Fruit fly (Drosophila melanogaster): ENCODE measurements around the gene dnc.

dnc gene

dm6 chrX:3310827-3311226 is 134.6 kb downstream of the dnc start:
- TF ChIP-seq woc (GFP tag; optimal IDR thresholded peaks at IDR 0.05), result no peak
- no peak for TF ChIP-seq brk (GFP tag; optimal IDR thresholded peaks at IDR 0.05)
- peak; percentile 67 for TF ChIP-seq HLH106 (tag; optimal IDR thresholded peaks at IDR 0.05)
- no peak for TF ChIP-seq N (GFP tag; optimal IDR thresholded peaks at IDR 0.05)
- TF ChIP-seq Vsx2 (GFP tag; optimal IDR thresholded peaks at IDR 0.05; ENCODE audit: partially characterized antibody), result no peak
- no peak for TF ChIP-seq GATAd (GFP tag; optimal IDR thresholded peaks at IDR 0.05)
- TF ChIP-seq ey (GFP tag; optimal IDR thresholded peaks at IDR 0.05), result peak; percentile 62
- no peak for TF ChIP-seq sage (GFP tag; optimal IDR thresholded peaks at IDR 0.05)
- no peak for TF ChIP-seq pan (optimal IDR thresholded peaks at IDR 0.05)
- TF ChIP-seq br (GFP tag; optimal IDR thresholded peaks at IDR 0.05), result peak; percentile 44
- TF ChIP-seq dsf (GFP tag; optimal IDR thresholded peaks at IDR 0.05; ENCODE audit: borderline replicate concordance), result no peak
- TF ChIP-seq OdsH (GFP tag; optimal IDR thresholded peaks at IDR 0.05), result peak; percentile 36
- TF ChIP-seq h (GFP tag; optimal IDR thresholded peaks at IDR 0.05), result peak; percentile 74
- peak; percentile 31 for TF ChIP-seq psq (GFP tag; optimal IDR thresholded peaks at IDR 0.05)
- TF ChIP-seq Abd-B (GFP tag; optimal IDR thresholded peaks at IDR 0.05), result no peak
- peak; percentile 68 for TF ChIP-seq Dfd (GFP tag; optimal IDR thresholded peaks at IDR 0.05)
- TF ChIP-seq dmrt93B (GFP tag; optimal IDR thresholded peaks at IDR 0.05), result peak; percentile 18
- no peak for TF ChIP-seq Mio (GFP tag; optimal IDR thresholded peaks at IDR 0.05)
- peak; percentile 61 for TF ChIP-seq rgr (GFP tag; optimal IDR thresholded peaks at IDR 0.05)
- TF ChIP-seq CG32264 (GFP tag; optimal IDR thresholded peaks at IDR 0.05), result no peak
- TF ChIP-seq Dif (GFP tag; optimal IDR thresholded peaks at IDR 0.05; ENCODE audit: partially characterized antibody), result no peak
- TF ChIP-seq jim (GFP tag; optimal IDR thresholded peaks at IDR 0.05), result no peak
- no peak for TF ChIP-seq CG9705 (GFP tag; optimal IDR thresholded peaks at IDR 0.05)
- no peak for TF ChIP-seq Myc (optimal IDR thresholded peaks at IDR 0.05)
- no peak for TF ChIP-seq tai (GFP tag; optimal IDR thresholded peaks at IDR 0.05)
- TF ChIP-seq Jra (GFP tag; optimal IDR thresholded peaks at IDR 0.05), result no peak
- peak in 1 of 2 experiments; percentile 60 for TF ChIP-seq foxo (GFP tag; optimal IDR thresholded peaks at IDR 0.05)
- peak; percentile 72 for TF ChIP-seq sv (GFP tag; optimal IDR thresholded peaks at IDR 0.05)
- TF ChIP-seq Sp1 (GFP tag; optimal IDR thresholded peaks at IDR 0.05), result peak; percentile 50
- peak; percentile 55 for TF ChIP-seq fru (GFP tag; optimal IDR thresholded peaks at IDR 0.05)

dm6 chrX:3311312-3311711 is 135.1 kb downstream of the dnc start:
- TF ChIP-seq N (GFP tag; optimal IDR thresholded peaks at IDR 0.05) (no peak), Abd-B (GFP tag; optimal IDR thresholded peaks at IDR 0.05) (no peak), foxo (GFP tag; optimal IDR thresholded peaks at IDR 0.05) (no peak), fru (GFP tag; optimal IDR thresholded peaks at IDR 0.05) (no peak), brk (GFP tag; optimal IDR thresholded peaks at IDR 0.05) (no peak), sage (GFP tag; optimal IDR thresholded peaks at IDR 0.05) (no peak), Hnf4 (GFP tag; optimal IDR thresholded peaks at IDR 0.05) (no peak), lola (GFP tag; optimal IDR thresholded peaks at IDR 0.05) (no peak), Myc (optimal IDR thresholded peaks at IDR 0.05) (no peak), dmrt93B (GFP tag; optimal IDR thresholded peaks at IDR 0.05) (no peak), Rel (GFP tag; optimal IDR thresholded peaks at IDR 0.05) (no peak), Rel (tag; optimal IDR thresholded peaks at IDR 0.05) (no peak), OdsH (GFP tag; optimal IDR thresholded peaks at IDR 0.05) (no peak), CG9705 (GFP tag; optimal IDR thresholded peaks at IDR 0.05) (no peak), tai (GFP tag; optimal IDR thresholded peaks at IDR 0.05) (no peak), Jra (GFP tag; optimal IDR thresholded peaks at IDR 0.05) (no peak), woc (GFP tag; optimal IDR thresholded peaks at IDR 0.05) (no peak), jim (GFP tag; optimal IDR thresholded peaks at IDR 0.05) (no peak), Sp1 (GFP tag; optimal IDR thresholded peaks at IDR 0.05) (no peak), br (GFP tag; optimal IDR thresholded peaks at IDR 0.05) (no peak)

dm6 chrX:3316302-3316701 is 140.1 kb downstream of the dnc start, which contains the start of gene CG10793:
TSS of gene CG10793 (minus strand) at chrX:3316402.
- TF ChIP-seq N (GFP tag; optimal IDR thresholded peaks at IDR 0.05) (no peak), Vsx2 (GFP tag; optimal IDR thresholded peaks at IDR 0.05; ENCODE audit: partially characterized antibody) (no peak), HLH106 (tag; optimal IDR thresholded peaks at IDR 0.05) (no peak), sage (GFP tag; optimal IDR thresholded peaks at IDR 0.05) (no peak), CG9705 (GFP tag; optimal IDR thresholded peaks at IDR 0.05) (no peak), Mio (GFP tag; optimal IDR thresholded peaks at IDR 0.05) (no peak), brk (GFP tag; optimal IDR thresholded peaks at IDR 0.05) (no peak), ey (GFP tag; optimal IDR thresholded peaks at IDR 0.05) (no peak), usp (GFP tag; optimal IDR thresholded peaks at IDR 0.05) (no peak), jim (GFP tag; optimal IDR thresholded peaks at IDR 0.05) (no peak), Sp1 (GFP tag; optimal IDR thresholded peaks at IDR 0.05) (no peak), sv (GFP tag; optimal IDR thresholded peaks at IDR 0.05) (no peak), Myc (optimal IDR thresholded peaks at IDR 0.05) (no peak), CG32264 (GFP tag; optimal IDR thresholded peaks at IDR 0.05) (no peak), lola (GFP tag; optimal IDR thresholded peaks at IDR 0.05) (no peak), Hr78 (GFP tag; optimal IDR thresholded peaks at IDR 0.05) (no peak), GATAd (GFP tag; optimal IDR thresholded peaks at IDR 0.05) (no peak), Rel (GFP tag; optimal IDR thresholded peaks at IDR 0.05) (no peak), Rel (tag; optimal IDR thresholded peaks at IDR 0.05) (no peak), h (GFP tag; optimal IDR thresholded peaks at IDR 0.05) (no peak)

All from whole organism, wandering third instar larva.